Worm (Caenorhabditis elegans): ENCODE measurements around the gene F35D11.1.
A peak's percentile ranks its signal among the peaks of the same experiment; 100 is the strongest.

The F35D11.1 gene

DNA sequence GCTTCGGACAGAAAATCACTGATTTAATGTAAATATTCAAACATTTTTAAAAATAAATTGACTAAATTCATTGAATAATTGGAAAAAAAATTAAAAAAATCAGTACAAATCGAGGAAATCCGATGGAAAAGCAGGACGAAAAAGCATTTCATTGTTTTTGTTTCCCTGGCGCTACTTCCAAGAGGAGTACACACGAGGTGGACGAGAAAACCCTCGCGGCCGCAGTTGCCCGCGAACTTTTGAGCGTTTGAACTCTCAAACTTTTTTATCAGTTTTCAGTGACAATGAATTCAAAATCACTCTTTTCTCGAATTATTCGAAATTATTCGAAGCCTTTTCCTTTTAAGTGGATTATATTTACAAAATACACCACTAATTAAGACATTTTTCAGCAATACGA lies 23.7 kb upstream of the F35D11.1 start, which contains the start of gene F35D11.4 (continued):
- TF ChIP-seq unc-3 (GFP tag; conservative IDR thresholded peaks at IDR 0.05) (no peak), unc-3 (tag; optimal IDR thresholded peaks at IDR 0.05) (no peak), C08G9.2 (tag; optimal IDR thresholded peaks at IDR 0.05) (peak; percentile 92), ceh-45 (GFP tag; IDR thresholded peaks at IDR 0.05) (no peak), pat-9 (tag; optimal IDR thresholded peaks at IDR 0.05) (no peak), ama-1 (optimal IDR thresholded peaks at IDR 0.05) (no peak), ets-4 (tag; optimal IDR thresholded peaks at IDR 0.05) (peak; percentile 88), syd-9 (tag; optimal IDR thresholded peaks at IDR 0.05) (no peak), odd-2 (tag; optimal IDR thresholded peaks at IDR 0.05) (no peak), lim-6 (tag; optimal IDR thresholded peaks at IDR 0.05) (peak; percentile 5), elt-4 (tag; optimal IDR thresholded peaks at IDR 0.05) (no peak), pag-3 (tag; optimal IDR thresholded peaks at IDR 0.05; ENCODE audit: borderline replicate concordance) (no peak), sox-2 (GFP tag; IDR thresholded peaks at IDR 0.05) (no peak), pha-4 (tag; optimal IDR thresholded peaks at IDR 0.05) (no peak), ceh-24 (tag; optimal IDR thresholded peaks at IDR 0.05) (no peak), che-1 (tag; optimal IDR thresholded peaks at IDR 0.05) (no peak), pqm-1 (tag; optimal IDR thresholded peaks at IDR 0.05) (peak; percentile 37), nhr-232 (tag; optimal IDR thresholded peaks at IDR 0.05) (no peak), nhr-11 (tag; optimal IDR thresholded peaks at IDR 0.05) (no peak), sdc-2 (tag; optimal IDR thresholded peaks at IDR 0.05) (no peak), tbx-2 (tag; optimal IDR thresholded peaks at IDR 0.05) (peak; percentile 87), fkh-10 (GFP tag; optimal IDR thresholded peaks at IDR 0.05) (no peak), Y22D7AL.16 (tag; optimal IDR thresholded peaks at IDR 0.05) (no peak), hlh-15 (tag; optimal IDR thresholded peaks at IDR 0.05) (no peak), ttx-3 (tag; optimal IDR thresholded peaks at IDR 0.05) (peak; percentile 10)

ce11 chrII:4604149-4604548 lies 22.6 kb upstream of the F35D11.1 start:
- no peak for TF ChIP-seq unc-55 (GFP tag; optimal IDR thresholded peaks at IDR 0.05)
- TF ChIP-seq elt-2 (tag; optimal IDR thresholded peaks at IDR 0.05) = peak; percentile 6

- TF ChIP-seq elt-4 (tag; optimal IDR thresholded peaks at IDR 0.05) (no peak), K02D7.2 (tag; optimal IDR thresholded peaks at IDR 0.05) (no peak), ahr-1 (tag; optimal IDR thresholded peaks at IDR 0.05) (no peak)
Observed at ce11 chrII:4604680-4605079, 22.0 kb upstream of the F35D11.1 start.

DNA sequence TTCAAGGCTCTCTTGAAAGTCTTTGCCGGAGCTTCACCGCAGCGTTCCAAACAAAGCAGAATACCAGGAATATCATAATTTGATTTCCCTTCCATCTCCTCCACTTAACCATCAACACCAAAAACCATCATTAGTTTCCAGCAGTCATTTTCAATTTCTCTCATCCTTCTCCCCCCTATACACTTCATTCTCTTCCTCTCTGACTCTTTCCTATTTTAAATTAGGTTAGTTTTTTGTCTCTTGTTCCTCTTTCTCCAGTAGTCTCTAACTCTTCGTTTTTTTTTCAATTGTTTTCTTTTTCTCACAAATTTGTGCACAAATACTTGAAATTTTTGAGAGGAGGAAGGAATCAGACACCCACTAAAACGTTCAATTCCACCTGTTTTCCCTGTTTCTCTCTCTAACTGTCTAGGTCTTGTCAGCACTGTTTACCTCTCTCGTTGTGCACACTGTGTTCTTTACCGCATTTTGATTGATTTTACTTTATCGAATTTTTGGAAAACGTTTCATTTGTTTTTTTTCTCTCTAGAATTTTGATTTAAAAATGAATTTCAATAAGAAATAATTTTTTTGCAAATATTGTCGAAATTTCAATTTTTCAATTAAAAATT lies 19.9 kb upstream of the F35D11.1 start:
- peak; percentile 69 for TF ChIP-seq unc-42 (tag; optimal IDR thresholded peaks at IDR 0.05)
- TF ChIP-seq gmeb-2 (tag; optimal IDR thresholded peaks at IDR 0.05) = no peak

DNA sequence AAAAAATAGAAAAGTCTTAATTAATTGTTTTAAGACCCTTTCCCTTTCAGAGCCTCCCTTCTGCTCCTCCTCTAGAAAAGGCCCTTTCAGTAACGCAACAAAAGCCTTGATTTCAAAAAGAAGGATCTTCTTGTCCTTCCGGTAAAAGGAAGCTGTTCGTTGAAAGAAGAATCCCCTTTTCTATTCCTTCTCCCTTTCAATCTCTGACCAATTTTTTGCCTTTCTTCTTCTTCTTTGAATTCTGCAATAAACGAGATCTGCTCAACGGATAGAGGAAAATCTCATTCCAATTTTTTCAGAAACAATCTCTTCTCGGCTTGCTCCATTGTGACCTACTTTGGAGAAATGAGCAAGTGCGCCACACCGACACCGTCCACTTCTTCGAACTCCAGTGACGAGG lies 18.6 kb upstream of the F35D11.1 start, which contains the start of gene F35D11.3:
F35D11.3 (plus strand) TSS at position 300 of the 400 bp plus-strand sequence.
- TF ChIP-seq pat-9 (tag; optimal IDR thresholded peaks at IDR 0.05) (no peak), hlh-13 (GFP tag; optimal IDR thresholded peaks at IDR 0.05) (no peak), ceh-22 (tag; optimal IDR thresholded peaks at IDR 0.05) (no peak), unc-42 (tag; optimal IDR thresholded peaks at IDR 0.05) (no peak), ama-1 (optimal IDR thresholded peaks at IDR 0.05) (no peak), dmd-4 (tag; optimal IDR thresholded peaks at IDR 0.05; ENCODE audit: borderline replicate concordance) (no peak), hlh-30 (tag; optimal IDR thresholded peaks at IDR 0.05; ENCODE audit: insufficient read depth) (no peak), eyg-1 (tag; optimal IDR thresholded peaks at IDR 0.05) (no peak), ceh-45 (GFP tag; IDR thresholded peaks at IDR 0.05) (no peak)

Data from whole organism, late embryonic.